Fruit fly (Drosophila melanogaster): ENCODE measurements around the gene CG42716.

CG42716 gene

DNA sequence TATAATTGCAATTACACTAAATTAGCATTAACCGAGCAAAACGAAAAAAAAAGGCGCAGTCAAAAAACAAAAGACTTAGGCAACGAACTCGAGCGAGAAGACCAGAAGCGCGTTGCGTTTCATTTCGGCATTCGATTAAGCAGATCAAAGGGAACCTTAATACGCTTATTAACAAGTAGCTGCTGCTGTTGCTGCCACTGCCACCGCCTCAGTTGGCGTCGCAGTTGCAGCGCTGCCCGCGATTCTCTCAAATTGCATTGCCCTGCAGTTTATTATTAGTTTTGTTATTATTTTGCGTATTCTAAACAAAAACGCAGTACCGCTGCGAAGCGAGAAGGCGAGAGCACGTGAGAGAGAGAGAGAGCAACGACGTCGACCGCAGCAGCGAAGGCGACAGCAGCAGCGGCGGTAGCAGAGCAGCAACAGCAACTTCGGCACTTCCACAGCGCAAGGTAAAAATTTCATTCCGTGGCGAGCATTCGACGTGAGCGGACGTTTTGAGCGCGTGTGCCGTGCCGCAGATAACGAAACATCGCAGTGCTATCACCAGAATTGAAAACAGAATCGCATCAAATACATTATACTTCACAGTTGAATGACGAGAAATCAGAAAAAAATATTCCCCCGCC lies 10.4 kb upstream of the CG42716 start, which contains the start of gene Notum:
Notum (plus strand) TSS at position 461 of the 629 bp plus-strand sequence.
- TF ChIP-seq CG14655 (GFP tag; optimal IDR thresholded peaks at IDR 0.05) = no peak
- peak; percentile 76 for TF ChIP-seq CG13204 (GFP tag; optimal IDR thresholded peaks at IDR 0.05)
- TF ChIP-seq Ets98B (GFP tag; IDR thresholded peaks at IDR 0.05) = peak; percentile 19; the same call in 1 of the 2 replicates
- no peak for TF ChIP-seq CG12605 (GFP tag; IDR thresholded peaks at IDR 0.05)
- TF ChIP-seq Pif1A (GFP tag; optimal IDR thresholded peaks at IDR 0.05) = no peak

DNA sequence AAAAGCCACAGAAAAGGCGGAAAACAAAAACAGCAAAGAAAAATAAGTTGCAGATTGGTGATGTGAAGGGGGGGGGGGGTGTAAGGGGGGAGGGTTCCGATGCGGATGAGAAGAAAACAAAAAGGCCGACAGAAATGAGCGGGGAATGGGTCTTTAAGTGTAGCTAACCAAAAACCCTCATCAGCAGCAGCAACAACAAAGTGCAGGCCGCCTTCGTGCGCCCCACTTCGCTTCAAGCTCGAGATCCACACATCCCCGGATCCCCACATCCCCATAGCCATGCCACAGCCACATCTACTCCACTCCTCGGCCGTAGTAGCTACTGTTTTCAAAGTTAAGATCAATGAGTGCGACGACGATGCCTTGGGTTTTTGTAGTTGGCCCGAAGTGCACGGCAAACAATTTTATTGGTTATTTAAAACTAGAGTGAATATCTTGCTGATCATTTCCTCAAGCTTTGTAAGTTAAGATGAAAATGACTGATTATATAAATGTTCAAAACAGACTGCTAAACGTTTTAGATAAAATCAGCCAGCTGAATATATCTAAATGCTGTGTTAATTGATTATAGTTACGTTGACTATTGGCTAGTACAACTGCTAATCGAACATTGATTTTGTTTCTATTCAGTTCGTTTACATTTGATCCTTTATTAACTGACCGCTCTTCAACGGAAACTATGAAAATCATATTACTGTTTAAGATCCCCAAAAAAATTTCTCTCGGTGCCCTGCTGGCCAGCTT lies 9.1 kb upstream of the CG42716 start:
- TF ChIP-seq CG8159 (tag; optimal IDR thresholded peaks at IDR 0.05) (peak; percentile 71), rn (GFP tag; IDR thresholded peaks at IDR 0.05) (no peak), D1 (tag; optimal IDR thresholded peaks at IDR 0.05) (no peak), CG32121 (GFP tag; IDR thresholded peaks at IDR 0.05) (no peak), CG10348 (GFP tag; IDR thresholded peaks at IDR 0.05) (no peak), Pif1A (GFP tag; optimal IDR thresholded peaks at IDR 0.05) (peak; percentile 67), Pif1B (GFP tag; optimal IDR thresholded peaks at IDR 0.05) (peak; percentile 32), CG15710 (tag; optimal IDR thresholded peaks at IDR 0.05) (peak; percentile 56), CG12605 (GFP tag; IDR thresholded peaks at IDR 0.05) (no peak), EcR (GFP tag; optimal IDR thresholded peaks at IDR 0.05) (no peak), CG9948 (tag; optimal IDR thresholded peaks at IDR 0.05) (peak; percentile 56), Ets98B (GFP tag; IDR thresholded peaks at IDR 0.05) (no peak), CG8301 (tag; optimal IDR thresholded peaks at IDR 0.05) (peak; percentile 50), CG14655 (GFP tag; optimal IDR thresholded peaks at IDR 0.05) (peak; percentile 58), CG4496 (GFP tag; IDR thresholded peaks at IDR 0.05) (no peak), Snoo (tag; optimal IDR thresholded peaks at IDR 0.05) (peak; percentile 59), CG13204 (GFP tag; optimal IDR thresholded peaks at IDR 0.05) (peak; percentile 66), fd96Ca (GFP tag; IDR thresholded peaks at IDR 0.05) (peak; percentile 16; the same call in 1 of the 3 replicates), CG17806 (tag; optimal IDR thresholded peaks at IDR 0.05) (peak; percentile 59), gl (tag; optimal IDR thresholded peaks at IDR 0.05) (no peak), CG34367 (tag; optimal IDR thresholded peaks at IDR 0.05) (peak; percentile 42)

DNA sequence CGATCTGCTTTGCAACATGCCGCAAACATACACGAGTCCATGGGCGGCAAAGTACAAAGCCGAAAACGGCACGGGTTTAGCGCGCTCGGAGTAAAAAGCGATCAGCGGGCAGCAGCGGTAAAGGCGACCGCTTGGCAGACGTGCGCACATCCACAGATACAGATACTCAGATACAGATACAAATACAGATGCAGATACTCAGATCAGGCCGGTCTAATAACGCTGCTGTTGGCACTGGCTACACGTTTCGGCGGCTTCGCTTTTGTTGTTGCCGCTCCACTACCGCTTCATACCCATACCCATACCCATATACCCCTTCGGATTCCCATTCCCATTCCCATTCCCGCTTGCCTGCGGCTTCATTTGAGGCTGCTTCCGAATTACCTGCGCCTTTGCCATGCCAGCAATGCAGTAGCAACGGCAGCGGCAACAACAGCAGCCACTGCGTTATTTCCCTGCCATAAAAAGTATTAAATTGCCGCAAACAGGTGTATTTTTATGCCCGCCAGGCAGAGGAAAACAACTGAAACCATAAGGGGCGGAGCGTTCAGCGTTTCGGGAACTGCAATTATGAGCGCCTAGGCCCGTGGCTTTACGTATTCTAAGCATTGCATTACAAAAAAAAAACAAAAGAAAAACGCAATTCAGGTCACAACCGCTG lies 8.4 kb upstream of the CG42716 start:
- TF ChIP-seq CG15710 (tag; optimal IDR thresholded peaks at IDR 0.05) (no peak), CG13204 (GFP tag; optimal IDR thresholded peaks at IDR 0.05) (peak; percentile 52), gl (tag; optimal IDR thresholded peaks at IDR 0.05) (no peak), Snoo (tag; optimal IDR thresholded peaks at IDR 0.05) (no peak), CG17806 (tag; optimal IDR thresholded peaks at IDR 0.05) (no peak), D1 (tag; optimal IDR thresholded peaks at IDR 0.05) (no peak)

DNA sequence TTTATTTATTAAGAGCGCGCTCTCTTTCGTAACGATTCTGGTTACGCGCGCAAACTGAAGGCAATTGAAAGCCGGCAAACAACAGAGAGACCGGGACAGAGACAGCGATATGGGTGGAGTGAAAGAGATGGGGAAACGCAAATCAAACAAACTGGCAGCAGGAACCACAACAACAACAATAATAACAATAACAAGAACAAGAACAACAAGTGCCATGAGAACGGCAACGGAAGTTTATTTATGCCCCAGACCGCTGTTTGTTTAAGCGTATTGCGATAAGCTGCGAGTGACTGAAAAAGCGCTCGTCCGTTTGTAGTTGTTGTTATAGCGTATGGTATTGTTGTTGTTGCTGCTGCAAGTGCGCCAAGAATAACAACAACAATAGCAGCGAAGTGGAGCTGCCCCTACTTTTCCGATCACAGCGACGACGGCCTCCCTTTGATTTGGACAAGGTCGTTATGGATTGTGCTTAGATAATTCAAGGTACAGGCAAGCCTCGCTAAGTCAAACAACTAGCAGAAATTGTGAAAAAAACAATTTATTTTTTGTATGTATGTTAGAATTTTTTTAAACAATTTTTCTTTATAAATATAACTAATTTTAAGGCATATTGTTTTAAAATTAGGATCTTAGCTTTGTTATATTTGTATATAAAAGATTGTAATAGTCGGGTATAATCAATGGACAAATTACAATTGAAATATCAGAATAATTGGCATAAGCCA lies 7.4 kb upstream of the CG42716 start:
- peak; percentile 50 for TF ChIP-seq Pif1A (GFP tag; optimal IDR thresholded peaks at IDR 0.05)
- TF ChIP-seq EcR (GFP tag; optimal IDR thresholded peaks at IDR 0.05) = no peak
- TF ChIP-seq CG34367 (tag; optimal IDR thresholded peaks at IDR 0.05) = peak; percentile 7
- TF ChIP-seq CG4496 (GFP tag; IDR thresholded peaks at IDR 0.05) = no peak
- TF ChIP-seq rn (GFP tag; IDR thresholded peaks at IDR 0.05) = no peak
- peak; percentile 35 for TF ChIP-seq CG14655 (GFP tag; optimal IDR thresholded peaks at IDR 0.05)
- TF ChIP-seq Ets98B (GFP tag; IDR thresholded peaks at IDR 0.05) = 0 out of 2 replicates have a peak, but pooled peaks have one; percentile 16
- TF ChIP-seq CG32121 (GFP tag; IDR thresholded peaks at IDR 0.05) = no peak
- no peak for TF ChIP-seq D1 (tag; optimal IDR thresholded peaks at IDR 0.05)
- no peak for TF ChIP-seq CG8159 (tag; optimal IDR thresholded peaks at IDR 0.05)
- no peak for TF ChIP-seq CG12605 (GFP tag; IDR thresholded peaks at IDR 0.05)
- no peak for TF ChIP-seq CG8301 (tag; optimal IDR thresholded peaks at IDR 0.05)
- TF ChIP-seq CG17806 (tag; optimal IDR thresholded peaks at IDR 0.05) = no peak
- TF ChIP-seq gl (tag; optimal IDR thresholded peaks at IDR 0.05) = peak; percentile 20
- TF ChIP-seq CG9948 (tag; optimal IDR thresholded peaks at IDR 0.05) = no peak
- no peak for TF ChIP-seq CG15710 (tag; optimal IDR thresholded peaks at IDR 0.05)
- TF ChIP-seq Pif1B (GFP tag; optimal IDR thresholded peaks at IDR 0.05) = peak; percentile 32
- TF ChIP-seq Snoo (tag; optimal IDR thresholded peaks at IDR 0.05) = peak; percentile 6
- TF ChIP-seq CG13204 (GFP tag; optimal IDR thresholded peaks at IDR 0.05) = peak; percentile 51
- peak; percentile 54; the same call in 2 of the 3 replicates for TF ChIP-seq fd96Ca (GFP tag; IDR thresholded peaks at IDR 0.05)
- TF ChIP-seq CG10348 (GFP tag; IDR thresholded peaks at IDR 0.05) = no peak

DNA sequence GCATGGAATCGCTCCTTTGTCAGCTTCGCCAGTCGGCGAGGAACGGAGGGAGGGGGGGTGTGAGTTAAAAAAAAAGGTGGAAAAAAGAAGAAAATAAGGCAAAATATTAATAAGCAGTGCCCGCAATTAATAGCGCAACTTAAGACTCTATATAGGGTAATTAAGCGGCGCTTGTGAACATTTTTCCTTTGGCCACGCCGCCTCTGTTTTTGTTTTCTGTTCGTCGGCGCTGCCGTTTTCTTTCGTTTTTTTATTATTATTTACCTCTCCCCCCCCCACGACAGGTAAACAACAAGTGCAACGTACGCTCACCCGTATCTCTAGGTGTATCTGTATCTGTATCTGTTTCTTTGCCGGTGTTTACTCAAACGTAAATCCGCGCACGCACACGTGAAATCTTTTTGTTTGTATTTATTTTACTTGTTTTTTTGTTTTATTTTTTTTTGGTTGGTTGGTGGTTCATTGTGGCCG lies 6.4 kb upstream of the CG42716 start:
- TF ChIP-seq CG9948 (tag; optimal IDR thresholded peaks at IDR 0.05) (peak; percentile 33), CG14655 (GFP tag; optimal IDR thresholded peaks at IDR 0.05) (peak; percentile 55), CG12605 (GFP tag; IDR thresholded peaks at IDR 0.05) (peak; percentile 56; the same call in 1 of the 2 replicates), CG4496 (GFP tag; IDR thresholded peaks at IDR 0.05) (peak; percentile 90), CG32121 (GFP tag; IDR thresholded peaks at IDR 0.05) (peak; percentile 84), Snoo (tag; optimal IDR thresholded peaks at IDR 0.05) (peak; percentile 46), CG8301 (tag; optimal IDR thresholded peaks at IDR 0.05) (peak; percentile 38), CG17806 (tag; optimal IDR thresholded peaks at IDR 0.05) (peak; percentile 57), CG34367 (tag; optimal IDR thresholded peaks at IDR 0.05) (peak; percentile 3), fd96Ca (GFP tag; IDR thresholded peaks at IDR 0.05) (peak; percentile 93), Ets98B (GFP tag; IDR thresholded peaks at IDR 0.05) (peak; percentile 86), CG13204 (GFP tag; optimal IDR thresholded peaks at IDR 0.05) (peak; percentile 39), CG8159 (tag; optimal IDR thresholded peaks at IDR 0.05) (peak; percentile 72), rn (GFP tag; IDR thresholded peaks at IDR 0.05) (peak; percentile 48; the same call in 1 of the 2 replicates), CG10348 (GFP tag; IDR thresholded peaks at IDR 0.05) (0 out of 2 replicates have a peak, but pooled peaks have one; percentile 6), Pif1B (GFP tag; optimal IDR thresholded peaks at IDR 0.05) (peak; percentile 54), Pif1A (GFP tag; optimal IDR thresholded peaks at IDR 0.05) (peak; percentile 69), gl (tag; optimal IDR thresholded peaks at IDR 0.05) (peak; percentile 23), D1 (tag; optimal IDR thresholded peaks at IDR 0.05) (no peak), EcR (GFP tag; optimal IDR thresholded peaks at IDR 0.05) (peak; percentile 77), CG15710 (tag; optimal IDR thresholded peaks at IDR 0.05) (peak; percentile 67)
